Worm (Caenorhabditis elegans): ENCODE measurements around the gene gstk-2.
A peak's percentile ranks its signal among the peaks of the same experiment; 100 is the strongest.

The gstk-2 gene

ce11 chrIV:7236248-7236772 lies 5.8 kb downstream of the gstk-2 start:
- peak; percentile 86 for TF ChIP-seq zip-8 (tag; optimal IDR thresholded peaks at IDR 0.05)
- TF ChIP-seq hlh-1 (tag; optimal IDR thresholded peaks at IDR 0.05), result no peak

ce11 chrIV:7235382-7235917 lies 6.6 kb downstream of the gstk-2 start:
- TF ChIP-seq hlh-1 (tag; optimal IDR thresholded peaks at IDR 0.05), result peak; percentile 58
- peak; percentile 33 for TF ChIP-seq M03D4.4 (tag; optimal IDR thresholded peaks at IDR 0.05)
- TF ChIP-seq cnd-1 (tag; optimal IDR thresholded peaks at IDR 0.05), result peak; percentile 57
- TF ChIP-seq mls-2 (tag; optimal IDR thresholded peaks at IDR 0.05), result peak; percentile 40
- peak; percentile 64 for TF ChIP-seq unc-62 (GFP tag; optimal IDR thresholded peaks at IDR 0.05)
- TF ChIP-seq zip-8 (tag; optimal IDR thresholded peaks at IDR 0.05), result peak; percentile 3
- no peak for TF ChIP-seq nhr-12 (tag; optimal IDR thresholded peaks at IDR 0.05)
- no peak for TF ChIP-seq unc-39 (tag; optimal IDR thresholded peaks at IDR 0.05)
- TF ChIP-seq bed-3 (GFP tag; optimal IDR thresholded peaks at IDR 0.05), result no peak
- TF ChIP-seq ham-2 (GFP tag; optimal IDR thresholded peaks at IDR 0.05), result peak; percentile 92
- TF ChIP-seq elt-1 (tag; optimal IDR thresholded peaks at IDR 0.05; ENCODE audit: borderline replicate concordance, insufficient read depth), result peak; percentile 7
- no peak for TF ChIP-seq lin-13 (tag; optimal IDR thresholded peaks at IDR 0.05)
- TF ChIP-seq mep-1 (tag; optimal IDR thresholded peaks at IDR 0.05), result peak; percentile 6
- TF ChIP-seq sptf-1 (tag; optimal IDR thresholded peaks at IDR 0.05), result no peak
- peak; percentile 83 for TF ChIP-seq unc-120 (tag; optimal IDR thresholded peaks at IDR 0.05; ENCODE audit: poor library complexity, severe bottlenecking)
- peak; percentile 7 for TF ChIP-seq lin-32 (GFP tag; optimal IDR thresholded peaks at IDR 0.05)
- peak; percentile 96 for TF ChIP-seq nhr-2 (tag; optimal IDR thresholded peaks at IDR 0.05)
- TF ChIP-seq ztf-11 (tag; optimal IDR thresholded peaks at IDR 0.05), result peak; percentile 5
- TF ChIP-seq nhr-28 (tag; optimal IDR thresholded peaks at IDR 0.05), result no peak
- peak; percentile 50 for TF ChIP-seq nhr-237 (tag; optimal IDR thresholded peaks at IDR 0.05)
- TF ChIP-seq drap-1 (GFP tag; optimal IDR thresholded peaks at IDR 0.05), result peak; percentile 18
- peak; percentile 14 for TF ChIP-seq lsy-2 (tag; optimal IDR thresholded peaks at IDR 0.05)
- TF ChIP-seq ces-1 (GFP tag; optimal IDR thresholded peaks at IDR 0.05), result peak; percentile 17

ce11 chrIV:7234623-7235022 lies 7.4 kb downstream of the gstk-2 start:
- TF ChIP-seq mep-1 (tag; optimal IDR thresholded peaks at IDR 0.05), result no peak
- no peak for TF ChIP-seq unc-120 (tag; optimal IDR thresholded peaks at IDR 0.05; ENCODE audit: poor library complexity, severe bottlenecking)
- TF ChIP-seq elt-1 (tag; optimal IDR thresholded peaks at IDR 0.05; ENCODE audit: borderline replicate concordance, insufficient read depth), result peak; percentile 39
- no peak for TF ChIP-seq cnd-1 (tag; optimal IDR thresholded peaks at IDR 0.05)
- no peak for TF ChIP-seq mab-5 (tag; optimal IDR thresholded peaks at IDR 0.05)

ce11 chrIV:7233566-7234014 lies 8.5 kb downstream of the gstk-2 start:
- TF ChIP-seq unc-62 (GFP tag; optimal IDR thresholded peaks at IDR 0.05), result peak; percentile 41
- no peak for TF ChIP-seq lsy-2 (tag; optimal IDR thresholded peaks at IDR 0.05)
- TF ChIP-seq ceh-83 (GFP tag; optimal IDR thresholded peaks at IDR 0.05), result no peak
- TF ChIP-seq elt-1 (tag; optimal IDR thresholded peaks at IDR 0.05; ENCODE audit: borderline replicate concordance, insufficient read depth), result no peak
- TF ChIP-seq nhr-12 (tag; optimal IDR thresholded peaks at IDR 0.05), result no peak
- peak; percentile 27 for TF ChIP-seq blmp-1 (tag; optimal IDR thresholded peaks at IDR 0.05)

ce11 chrIV:7230935-7231334 lies 11.1 kb downstream of the gstk-2 start, which contains the start of gene D2024.4:
TSS of gene D2024.4 (plus strand) at chrIV:7231235.
- TF ChIP-seq unc-120 (tag; optimal IDR thresholded peaks at IDR 0.05; ENCODE audit: poor library complexity, severe bottlenecking), result no peak
- TF ChIP-seq flh-1 (GFP tag; optimal IDR thresholded peaks at IDR 0.05), result no peak
- no peak for TF ChIP-seq hlh-1 (tag; optimal IDR thresholded peaks at IDR 0.05)
- no peak for TF ChIP-seq ceh-83 (GFP tag; optimal IDR thresholded peaks at IDR 0.05)
- no peak for TF ChIP-seq unc-39 (tag; optimal IDR thresholded peaks at IDR 0.05)
- TF ChIP-seq mls-2 (tag; optimal IDR thresholded peaks at IDR 0.05), result no peak
- no peak for TF ChIP-seq bed-3 (GFP tag; optimal IDR thresholded peaks at IDR 0.05)
- no peak for TF ChIP-seq zip-8 (tag; optimal IDR thresholded peaks at IDR 0.05)
- no peak for TF ChIP-seq nhr-28 (tag; optimal IDR thresholded peaks at IDR 0.05)
- TF ChIP-seq ztf-11 (tag; optimal IDR thresholded peaks at IDR 0.05), result no peak
- TF ChIP-seq drap-1 (GFP tag; optimal IDR thresholded peaks at IDR 0.05), result no peak
- no peak for TF ChIP-seq ceh-43 (GFP tag; optimal IDR thresholded peaks at IDR 0.05)
- no peak for TF ChIP-seq snpc-4 (tag; optimal IDR thresholded peaks at IDR 0.05)
- TF ChIP-seq tbx-8 (GFP tag; optimal IDR thresholded peaks at IDR 0.05), result no peak

Data from whole organism, mixed stage, embryonic.